Fruit fly (Drosophila melanogaster) Kc167 (cell line): ENCODE data around the gene CG6012.

ENCODE experiments used
- Sin3A ChIP-seq: fragments of >200 bp; optimal IDR thresholded peaks from 2 replicates; lab custom pipeline; 2018; ENCODE audit warnings: missing external identifiers
- h ChIP-seq: fragments of >200 bp; optimal IDR thresholded peaks from 3 replicates; lab custom pipeline; 2018; ENCODE audit warnings: missing external identifiers
- insv ChIP-seq: fragments of >200 bp; optimal IDR thresholded peaks from 3 replicates; lab custom pipeline; 2018; ENCODE audit warnings: missing external identifiers
- psq ChIP-seq: fragments of >200 bp; optimal IDR thresholded peaks from 2 replicates; lab custom pipeline; 2017; ENCODE audit warnings: missing external identifiers

dm6 chr2L:16820993-16821392, 40.3 kb downstream of the CG6012 start, which contains the start of gene CG13280:
- TF ChIP-seq insv: no peak
- no peak for TF ChIP-seq psq (lab: Kevin White, UChicago)
- no peak for TF ChIP-seq Sin3A (lab: Kevin White, UChicago)
- no peak for TF ChIP-seq h (lab: Kevin White, UChicago)
